Worm (Caenorhabditis elegans): ENCODE data around the gene C04G6.4.

DNA sequence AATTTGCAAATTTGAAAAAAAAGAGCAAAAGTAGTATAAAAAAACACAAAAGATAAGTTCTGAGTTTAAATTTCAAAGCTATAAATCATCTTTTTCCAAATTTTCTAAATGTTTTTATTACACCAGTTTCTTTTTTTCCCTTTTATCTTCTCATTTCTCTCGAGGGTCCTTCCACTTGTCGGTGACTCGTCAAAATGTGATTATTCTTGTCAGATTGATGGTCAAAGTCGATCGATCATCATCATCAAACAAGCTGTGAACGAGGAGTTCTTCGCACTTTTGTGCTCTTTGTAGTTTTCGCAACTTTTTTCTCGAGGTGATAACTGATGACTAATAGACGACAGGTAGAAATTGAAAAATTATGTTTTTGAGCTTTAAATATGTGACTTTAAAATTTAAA, 37.4 kb upstream of the C04G6.4 start:
- TF ChIP-seq hmg-4 (GFP tag; optimal IDR thresholded peaks at IDR 0.05) (no peak), scrt-1 (GFP tag; IDR thresholded peaks at IDR 0.05) (no peak), tbx-11 (GFP tag; IDR thresholded peaks at IDR 0.05) (no peak), tra-4 (tag; optimal IDR thresholded peaks at IDR 0.05) (no peak), tbx-37 (GFP tag; conservative IDR thresholded peaks at IDR 0.05) (no peak), pes-1 (GFP tag; IDR thresholded peaks at IDR 0.05) (no peak), ama-1 (optimal IDR thresholded peaks at IDR 0.05) (no peak)

Measured in whole organism, early embryonic.